Fruit fly (Drosophila melanogaster) whole organism, embryonic: ENCODE measurements around the gene aop.

ENCODE experiments used
- Awh ChIP-seq: fragments of 200-800 bp; sonication (Bioruptor generic); IDR thresholded peaks from 2 replicates; pipeline ENCODE4, ENCODE4 v1.3.6; 2022; ENCODE audit warnings: missing biosample characterization, missing genetic modification characterization
- Blimp-1 ChIP-seq: fragments of 200-800 bp; sonication (Bioruptor generic); optimal IDR thresholded peaks from 3 replicates; lab custom pipeline; 2018; ENCODE audit warnings: missing biosample characterization, missing genetic modification characterization, mild to moderate bottlenecking, moderate library complexity, missing genetic modification reagents
- CG10274 ChIP-seq: fragments of 200-800 bp; sonication (Bioruptor generic); optimal IDR thresholded peaks from 3 replicates; lab custom pipeline; 2017; ENCODE audit warnings: missing biosample characterization, mild to moderate bottlenecking, missing genetic modification characterization
- CG10321 ChIP-seq: fragments of 200-800 bp; sonication (Bioruptor generic); IDR thresholded peaks from 2 replicates; pipeline ENCODE4 v1.3.6; 2022; ENCODE audit warnings: missing biosample characterization, missing genetic modification characterization
- CG10979 ChIP-seq: fragments of 200-800 bp; sonication (Bioruptor generic); optimal IDR thresholded peaks from 2 replicates; lab custom pipeline; 2018; ENCODE audit warnings: missing biosample characterization, mild to moderate bottlenecking, missing genetic modification characterization, moderate library complexity
- CG14710 ChIP-seq: fragments of 200-800 bp; sonication (Bioruptor generic); optimal IDR thresholded peaks from 3 replicates; lab custom pipeline; 2019; ENCODE audit warnings: missing biosample characterization, mild to moderate bottlenecking, missing genetic modification characterization, moderate library complexity
- CG15479 ChIP-seq: fragments of 200-800 bp; sonication (Bioruptor generic); optimal IDR thresholded peaks from 3 replicates; lab custom pipeline; 2019; ENCODE audit warnings: missing biosample characterization, mild to moderate bottlenecking, missing genetic modification characterization, moderate library complexity
- CG18262 ChIP-seq: fragments of 200-800 bp; optimal IDR thresholded peaks from 3 replicates; lab custom pipeline; 2019; ENCODE audit warnings: missing biosample characterization, mild to moderate bottlenecking, missing genetic modification characterization, moderate library complexity
- CG18619 ChIP-seq: fragments of 200-800 bp; sonication (Bioruptor generic); optimal IDR thresholded peaks from 3 replicates; lab custom pipeline; 2017; ENCODE audit warnings: missing biosample characterization, mild to moderate bottlenecking, missing genetic modification characterization
- CG2678 ChIP-seq: fragments of 200-800 bp; sonication (Bioruptor generic); optimal IDR thresholded peaks from 3 replicates; lab custom pipeline; 2019; ENCODE audit warnings: missing biosample characterization, mild to moderate bottlenecking, missing genetic modification characterization, moderate library complexity
- CG3065 ChIP-seq: fragments of 200-800 bp; sonication (Bioruptor generic); optimal IDR thresholded peaks from 2 replicates; lab custom pipeline; 2016; ENCODE audit warnings: missing biosample characterization, missing genetic modification characterization
- CG34224 ChIP-seq: fragments of 200-800 bp; sonication (Bioruptor generic); IDR thresholded peaks from 3 replicates; pipeline ENCODE4 v1.3.6; 2022; ENCODE audit warnings: missing biosample characterization, missing genetic modification characterization; ENCODE audit not compliant: partially characterized antibody
- CG34376 ChIP-seq: fragments of 200-800 bp; sonication (Bioruptor generic); optimal IDR thresholded peaks from 2 replicates; lab custom pipeline; 2018; ENCODE audit warnings: missing biosample characterization, mild to moderate bottlenecking, missing genetic modification characterization
- CG3726 ChIP-seq: fragments of 200-800 bp; sonication (Bioruptor generic); IDR thresholded peaks from 3 replicates; pipeline ENCODE4, ENCODE4 v1.3.6; 2022; ENCODE audit warnings: missing biosample characterization, missing genetic modification characterization
- CG4854 ChIP-seq: fragments of 200-800 bp; sonication (Bioruptor generic); optimal IDR thresholded peaks from 2 replicates; lab custom pipeline; 2016; ENCODE audit warnings: missing biosample characterization, missing genetic modification characterization, inconsistent platforms
- CG5180 ChIP-seq: fragments of 200-800 bp; sonication (Bioruptor generic); optimal IDR thresholded peaks from 3 replicates; lab custom pipeline; 2017; ENCODE audit warnings: missing biosample characterization, missing genetic modification characterization, mild to moderate bottlenecking, moderate library complexity, missing genetic modification reagents
- CG7745 ChIP-seq: fragments of 200-800 bp; sonication (Bioruptor generic); optimal IDR thresholded peaks from 2 replicates; lab custom pipeline; 2018; ENCODE audit warnings: missing biosample characterization, mild to moderate bottlenecking, missing genetic modification characterization, moderate library complexity
- CG7963 ChIP-seq: fragments of 200-800 bp; sonication (Bioruptor generic); IDR thresholded peaks from 3 replicates; pipeline ENCODE4 v1.3.6; 2022; ENCODE audit warnings: missing biosample characterization, missing genetic modification characterization; ENCODE audit not compliant: partially characterized antibody
- CG9727 ChIP-seq: fragments of 200-800 bp; sonication (Bioruptor generic); optimal IDR thresholded peaks from 3 replicates; lab custom pipeline; 2017; ENCODE audit warnings: missing biosample characterization, mild to moderate bottlenecking, missing genetic modification characterization
- CG9876 ChIP-seq: fragments of 200-800 bp; sonication (Bioruptor generic); optimal IDR thresholded peaks from 2 replicates; lab custom pipeline; 2016; ENCODE audit warnings: missing biosample characterization, missing genetic modification characterization
- Fer1 ChIP-seq: fragments of 200-800 bp; sonication (Bioruptor generic); optimal IDR thresholded peaks from 2 replicates; lab custom pipeline; 2017; ENCODE audit warnings: missing biosample characterization, mild to moderate bottlenecking, missing genetic modification characterization
- Fer2 ChIP-seq: fragments of 200-800 bp; sonication (Bioruptor generic); optimal IDR thresholded peaks from 2 replicates; lab custom pipeline; 2018; ENCODE audit warnings: missing biosample characterization, mild to moderate bottlenecking, missing genetic modification characterization, moderate library complexity
- HHEX ChIP-seq: fragments of 200-800 bp; sonication (Bioruptor generic); optimal IDR thresholded peaks from 3 replicates; lab custom pipeline; 2017; ENCODE audit warnings: missing biosample characterization, mild to moderate bottlenecking, missing genetic modification characterization, missing genetic modification reagents
- Lim3 ChIP-seq: fragments of 200-800 bp; sonication (Bioruptor generic); IDR thresholded peaks from 2 replicates; pipeline ENCODE4 v1.3.6; 2022; ENCODE audit warnings: missing biosample characterization, missing genetic modification characterization
- Oaz ChIP-seq: fragments of 200-800 bp; sonication (Bioruptor generic); IDR thresholded peaks from 2 replicates; pipeline ENCODE4 v1.3.6; 2022; ENCODE audit warnings: missing biosample characterization, missing genetic modification characterization
- Oli ChIP-seq: fragments of 200-800 bp; sonication (Bioruptor generic); optimal IDR thresholded peaks from 2 replicates; lab custom pipeline; 2018; ENCODE audit warnings: missing biosample characterization, mild to moderate bottlenecking, missing genetic modification characterization, moderate library complexity
- Ptx1 ChIP-seq: fragments of 200-800 bp; sonication (Bioruptor generic); IDR thresholded peaks from 2 replicates; pipeline ENCODE4 v1.3.6; 2022; ENCODE audit warnings: missing biosample characterization, missing genetic modification characterization
- TFAM ChIP-seq: fragments of 200-800 bp; sonication (Bioruptor generic); optimal IDR thresholded peaks from 2 replicates; lab custom pipeline; 2017; ENCODE audit warnings: missing biosample characterization, missing genetic modification characterization, inconsistent platforms
- ara ChIP-seq: fragments of 200-800 bp; sonication (Bioruptor generic); IDR thresholded peaks from 2 replicates; pipeline ENCODE4 v1.3.6; 2022; ENCODE audit warnings: missing biosample characterization, missing genetic modification characterization
- bsh ChIP-seq, 2 experiments: fragments of 200-800 bp; sonication (Bioruptor generic); optimal IDR thresholded peaks; 2 replicates each; lab custom pipeline; 2017 to 2018; ENCODE audit warnings: mild to moderate bottlenecking in 2 of 2, missing biosample characterization in 2 of 2, missing genetic modification characterization in 2 of 2, moderate library complexity in 1 of 2
- ci ChIP-seq: fragments of 200-800 bp; sonication (Bioruptor generic); IDR thresholded peaks from 3 replicates; pipeline ENCODE4 v1.3.6; 2022; ENCODE audit warnings: missing biosample characterization, missing genetic modification characterization
- fd102C ChIP-seq: fragments of 200-800 bp; sonication (Bioruptor generic); optimal IDR thresholded peaks from 2 replicates; lab custom pipeline; 2018; ENCODE audit warnings: missing biosample characterization, mild to moderate bottlenecking, missing genetic modification characterization, moderate library complexity
- fd96Cb ChIP-seq: fragments of 200-800 bp; sonication (Bioruptor generic); optimal IDR thresholded peaks from 2 replicates; lab custom pipeline; 2018; ENCODE audit warnings: missing biosample characterization, mild to moderate bottlenecking, missing genetic modification characterization, moderate library complexity
- gem ChIP-seq: fragments of 200-800 bp; sonication (Bioruptor generic); optimal IDR thresholded peaks from 2 replicates; lab custom pipeline; 2019; ENCODE audit warnings: missing biosample characterization, mild to moderate bottlenecking, missing genetic modification characterization, moderate library complexity
- grn ChIP-seq: fragments of 200-800 bp; sonication (Bioruptor generic); optimal IDR thresholded peaks from 3 replicates; lab custom pipeline; 2017; ENCODE audit warnings: missing biosample characterization, missing genetic modification characterization
- hbn ChIP-seq: fragments of 200-800 bp; sonication (Bioruptor generic); IDR thresholded peaks from 2 replicates; pipeline ENCODE4 v1.3.6; 2022; ENCODE audit warnings: missing biosample characterization, missing genetic modification characterization; ENCODE audit not compliant: partially characterized antibody
- hth ChIP-seq: fragments of >200 bp; optimal IDR thresholded peaks from 2 replicates; lab custom pipeline; 2017; ENCODE audit warnings: inconsistent platforms
- jumu ChIP-seq: fragments of 200-800 bp; sonication (Bioruptor generic); optimal IDR thresholded peaks from 3 replicates; lab custom pipeline; 2016; ENCODE audit warnings: missing biosample characterization, missing genetic modification characterization
- maf-S ChIP-seq: fragments of 200-800 bp; sonication (Bioruptor generic); optimal IDR thresholded peaks from 2 replicates; lab custom pipeline; 2016; ENCODE audit warnings: missing biosample characterization, missing genetic modification characterization
- mld ChIP-seq: fragments of 200-800 bp; sonication (Bioruptor generic); IDR thresholded peaks from 3 replicates; pipeline ENCODE4 v1.3.6; 2022; ENCODE audit warnings: missing biosample characterization, missing genetic modification characterization; ENCODE audit not compliant: partially characterized antibody
- pnt ChIP-seq: fragments of 200-800 bp; sonication (Bioruptor generic); optimal IDR thresholded peaks from 3 replicates; lab custom pipeline; 2016; ENCODE audit warnings: missing biosample characterization, missing genetic modification characterization
- prd ChIP-seq, 3 experiments: fragments of >200 bp in 2 of 3; fragments of 200-800 bp in 1 of 3; sonication (Bioruptor generic) in 1 of 3; optimal IDR thresholded peaks in 2 of 3; IDR thresholded peaks in 1 of 3; 2 replicates in 2 of 3; 3 replicates in 1 of 3; pipeline versions ENCODE4 v1.3.6 to Lab custom; 2017 to 2022; ENCODE audit warnings: missing biosample characterization in 1 of 3, missing genetic modification characterization in 1 of 3
- scrt ChIP-seq: fragments of 200-800 bp; sonication (Bioruptor generic); optimal IDR thresholded peaks from 2 replicates; lab custom pipeline; 2018; ENCODE audit warnings: missing biosample characterization, mild to moderate bottlenecking, missing genetic modification characterization, moderate library complexity
- sens ChIP-seq: fragments of 200-800 bp; sonication (Bioruptor generic); peaks from one replicate; lab custom pipeline; 2016; ENCODE audit warnings: missing biosample characterization, missing genetic modification characterization
- tap ChIP-seq: fragments of 200-800 bp; optimal IDR thresholded peaks from 3 replicates; lab custom pipeline; 2019; ENCODE audit warnings: missing biosample characterization, mild to moderate bottlenecking, missing genetic modification characterization, moderate library complexity
- zen ChIP-seq: fragments of 200-800 bp; sonication (Bioruptor generic); optimal IDR thresholded peaks from 3 replicates; lab custom pipeline; 2018; ENCODE audit warnings: missing biosample characterization, mild to moderate bottlenecking, missing genetic modification characterization, moderate library complexity
- zf30C ChIP-seq: fragments of 200-800 bp; sonication (Bioruptor generic); optimal IDR thresholded peaks from 3 replicates; lab custom pipeline; 2018; ENCODE audit warnings: missing biosample characterization, mild to moderate bottlenecking, missing genetic modification characterization
- zfh1 ChIP-seq: fragments of 200-800 bp; sonication (Bioruptor generic); IDR thresholded peaks from 3 replicates; pipeline ENCODE4 v1.3.6; 2022; ENCODE audit warnings: missing biosample characterization, missing genetic modification characterization

The aop gene

dm6 chr2L:2172460-2173121, 6.0 kb downstream of the aop start (continued):
- TF ChIP-seq CG9876 (GFP tag; lab: Kevin White, UChicago) = no peak
- no peak for TF ChIP-seq Oaz (GFP tag; lab: Robert Waterston, UW)
- TF ChIP-seq grn (GFP tag; lab: Kevin White, UChicago) = peak; percentile 4
- TF ChIP-seq jumu (GFP tag; lab: Kevin White, UChicago) = no peak
- TF ChIP-seq Fer2 (tag; lab: Kevin White, UChicago) = no peak
- TF ChIP-seq CG18619 (GFP tag; lab: Kevin White, UChicago) = no peak
- TF ChIP-seq CG34224 (GFP tag; lab: Robert Waterston, UW) = no peak
- no peak for TF ChIP-seq CG10321
- TF ChIP-seq Blimp-1 = peak; percentile 1
- peak; percentile 43 for TF ChIP-seq zf30C (GFP tag; lab: Kevin White, UChicago)
- TF ChIP-seq bsh (GFP tag; optimal IDR thresholded peaks at IDR 0.05; lab: Kevin White, UChicago) = peak in 1 of 2 experiments; percentile 36
- no peak for TF ChIP-seq pnt (GFP tag; lab: Kevin White, UChicago)
- no peak for TF ChIP-seq HHEX
- TF ChIP-seq zen (tag; lab: Kevin White, UChicago) = peak; percentile 54
- peak; percentile 8 for TF ChIP-seq CG14710 (tag; lab: Kevin White, UChicago)
- no peak for TF ChIP-seq CG7963 (GFP tag; lab: Robert Waterston, UW)
- TF ChIP-seq prd (optimal IDR thresholded peaks at IDR 0.05; lab: Kevin White, UChicago) = no peak
- TF ChIP-seq prd (GFP tag; IDR thresholded peaks at IDR 0.05; lab: Robert Waterston, UW) = peak; percentile 26; the same call in 1 of the 3 replicates
- 0 out of 3 replicates have a peak, but pooled peaks have one; percentile 8 for TF ChIP-seq ci (GFP tag; lab: Robert Waterston, UW)
- TF ChIP-seq zfh1 = no peak
- peak; percentile 12 for TF ChIP-seq CG2678 (tag; lab: Kevin White, UChicago)
- TF ChIP-seq hbn = no peak
- TF ChIP-seq Awh (GFP tag; lab: Robert Waterston, UW) = no peak
- TF ChIP-seq scrt (GFP tag; lab: Kevin White, UChicago) = no peak
- peak; percentile 92 for TF ChIP-seq CG15479 (GFP tag; lab: Kevin White, UChicago)
- peak; percentile 34 for TF ChIP-seq CG18262 (tag; lab: Kevin White, UChicago)
- peak; percentile 15 for TF ChIP-seq CG9727
- TF ChIP-seq CG7745 (tag; lab: Kevin White, UChicago) = no peak
- TF ChIP-seq Oli = no peak
- no peak for TF ChIP-seq mld
- no peak for TF ChIP-seq Lim3 (GFP tag; lab: Robert Waterston, UW)
- no peak for TF ChIP-seq tap (tag; lab: Kevin White, UChicago)
- TF ChIP-seq maf-S (GFP tag; lab: Kevin White, UChicago) = no peak
- TF ChIP-seq Fer1 (GFP tag; lab: Kevin White, UChicago) = no peak
- no peak for TF ChIP-seq CG34376 (GFP tag; lab: Kevin White, UChicago)
- no peak for TF ChIP-seq hth (lab: Kevin White, UChicago)
- TF ChIP-seq sens = peak; percentile 75
- TF ChIP-seq CG10274 (GFP tag; lab: Kevin White, UChicago) = no peak
- no peak for TF ChIP-seq TFAM (GFP tag; lab: Kevin White, UChicago)
- no peak for TF ChIP-seq CG3726 (GFP tag; lab: Robert Waterston, UW)
- TF ChIP-seq ara (GFP tag; lab: Robert Waterston, UW) = no peak
- no peak for TF ChIP-seq fd102C (GFP tag; lab: Kevin White, UChicago)
- no peak for TF ChIP-seq CG4854
- peak; percentile 37 for TF ChIP-seq CG10979 (tag; lab: Kevin White, UChicago)
- no peak for TF ChIP-seq CG5180
- TF ChIP-seq gem = peak; percentile 49
- TF ChIP-seq Ptx1 (GFP tag; lab: Robert Waterston, UW) = peak; percentile 33; the same call in 1 of the 2 replicates
- no peak for TF ChIP-seq CG3065 (GFP tag; lab: Kevin White, UChicago)
- TF ChIP-seq fd96Cb = no peak
